Worm (Caenorhabditis elegans): ENCODE results near the gene Y45G5AM.5.
A peak's percentile ranks its signal among the peaks of the same experiment; 100 is the strongest.

Gene Y45G5AM.5

ce11 chrV:4160086-4160485 lies at the start of gene Y45G5AM.5:
Gene Y45G5AM.5 (plus strand): TSS chrV:4160386.
- TF ChIP-seq unc-62 (GFP tag; optimal IDR thresholded peaks at IDR 0.05 in 1 of 2) = peak in 1 of 2 experiments; percentile 27
- no peak for TF ChIP-seq unc-62 (tag; optimal IDR thresholded peaks at IDR 0.05)
- no peak for TF ChIP-seq set-16 (GFP tag; IDR thresholded peaks at IDR 0.05)

- TF ChIP-seq dmd-9 (GFP tag; IDR thresholded peaks at IDR 0.05) = no peak
- no peak for TF ChIP-seq ZK337.2 (GFP tag; IDR thresholded peaks at IDR 0.05)
- TF ChIP-seq T26A8.4 (GFP tag; IDR thresholded peaks at IDR 0.05) = no peak
Observed at ce11 chrV:4112516-4112915, 47.7 kb upstream of the Y45G5AM.5 start, which contains the start of gene srw-134. Gene srw-134 (minus strand): TSS chrV:4112616.

ce11 chrV:4114627-4115026 lies 45.6 kb upstream of the Y45G5AM.5 start, which contains the start of gene srw-133:
Gene srw-133 (minus strand): TSS chrV:4114727.
- TF ChIP-seq mep-1 (tag; optimal IDR thresholded peaks at IDR 0.05) = no peak

- no peak for TF ChIP-seq nhr-10 (tag; optimal IDR thresholded peaks at IDR 0.05)
- TF ChIP-seq nhr-77 (tag; optimal IDR thresholded peaks at IDR 0.05) = no peak
- no peak for TF ChIP-seq egl-27 (tag; optimal IDR thresholded peaks at IDR 0.05)
- TF ChIP-seq nhr-28 (tag; optimal IDR thresholded peaks at IDR 0.05) = no peak
- peak; percentile 7 for TF ChIP-seq aha-1 (tag)
- TF ChIP-seq mdt-29 (GFP tag; IDR thresholded peaks at IDR 0.05) = no peak
Observed at ce11 chrV:4116071-4116470, 44.1 kb upstream of the Y45G5AM.5 start, which contains the start of gene T05B4.8. Gene T05B4.8 (minus strand): TSS chrV:4116171.

- TF ChIP-seq tag-97 (GFP tag; IDR thresholded peaks at IDR 0.05) = no peak
- TF ChIP-seq daf-16 (GFP tag; optimal IDR thresholded peaks at IDR 0.05) = no peak
- no peak for TF ChIP-seq daf-16 (tag; optimal IDR thresholded peaks at IDR 0.05)
- TF ChIP-seq zip-11 (GFP tag; IDR thresholded peaks at IDR 0.05) = no peak
- no peak for TF ChIP-seq dmd-8 (GFP tag; IDR thresholded peaks at IDR 0.05)
- no peak for TF ChIP-seq vab-7 (GFP tag; IDR thresholded peaks at IDR 0.05)
- TF ChIP-seq dve-1 (tag; optimal IDR thresholded peaks at IDR 0.05; ENCODE audit: insufficient read depth) = no peak
- TF ChIP-seq lir-3 (tag; optimal IDR thresholded peaks at IDR 0.05) = no peak
Observed at ce11 chrV:4118332-4118731, 41.9 kb upstream of the Y45G5AM.5 start, which contains the start of gene T05B4.9. Gene T05B4.9 (minus strand): TSS chrV:4118432.

- TF ChIP-seq unc-62 (GFP tag; optimal IDR thresholded peaks at IDR 0.05 in 1 of 2) (no peak), unc-62 (tag; optimal IDR thresholded peaks at IDR 0.05) (no peak), hif-1 (tag; optimal IDR thresholded peaks at IDR 0.05) (no peak)
Observed at ce11 chrV:4120629-4121028, 39.6 kb upstream of the Y45G5AM.5 start, which contains the start of gene T05B4.10. Gene T05B4.10 (minus strand): TSS chrV:4120729.

ce11 chrV:4122415-4122814 lies 37.8 kb upstream of the Y45G5AM.5 start, which contains the start of gene phat-5:
Gene phat-5 (minus strand): TSS chrV:4122515.
- TF ChIP-seq ctbp-1 (GFP tag; IDR thresholded peaks at IDR 0.05) = no peak
- TF ChIP-seq Y48G9A.11 (GFP tag; IDR thresholded peaks at IDR 0.05) = no peak
- TF ChIP-seq zip-11 (GFP tag; IDR thresholded peaks at IDR 0.05) = no peak
- TF ChIP-seq nhr-48 (tag; optimal IDR thresholded peaks at IDR 0.05) = no peak
- TF ChIP-seq ceh-62 (tag; optimal IDR thresholded peaks at IDR 0.05) = no peak
- TF ChIP-seq hlh-11 (tag; optimal IDR thresholded peaks at IDR 0.05) = no peak

ce11 chrV:4125552-4126084 lies 34.6 kb upstream of the Y45G5AM.5 start, which contains the start of gene T05B4.12:
Gene T05B4.12 (minus strand): TSS chrV:4126034.
- TF ChIP-seq D1046.2 (GFP tag; IDR thresholded peaks at IDR 0.05) (no peak), set-16 (GFP tag; IDR thresholded peaks at IDR 0.05) (peak; percentile 68)
